Worm (Caenorhabditis elegans) whole organism, L2 larva: Measurements from ENCODE around the gene F31F4.1.

Source experiments
- C34F6.9 ChIP-seq: fragments of 150-350 bp; optimal IDR thresholded peaks from 2 replicates; lab custom pipeline; 2014; ENCODE audit warnings: missing biosample characterization, missing genetic modification characterization
- Y55F3AM.14 ChIP-seq: fragments of 200-800 bp; sonication (Bioruptor generic); optimal IDR thresholded peaks from 2 replicates; lab custom pipeline; 2018; ENCODE audit warnings: mild to moderate bottlenecking, missing genetic modification characterization, missing compliant biosample characterization
- alr-1 ChIP-seq: fragments of 150-350 bp; optimal IDR thresholded peaks from 2 replicates; lab custom pipeline; 2014; ENCODE audit warnings: missing biosample characterization, missing genetic modification characterization
- aly-2 ChIP-seq: fragments of 150-350 bp; optimal IDR thresholded peaks from 2 replicates; lab custom pipeline; 2014; ENCODE audit warnings: missing biosample characterization, missing genetic modification characterization
- ama-1 ChIP-seq: fragments of 150-350 bp; optimal IDR thresholded peaks from 2 replicates; lab custom pipeline; 2018; ENCODE audit warnings: inconsistent platforms
- blmp-1 ChIP-seq: sonication (generic microtip); optimal IDR thresholded peaks from 2 replicates; lab custom pipeline; 2017; ENCODE audit warnings: missing genetic modification characterization, mild to moderate bottlenecking, missing compliant biosample characterization, antibody characterized with exemption, moderate library complexity; ENCODE audit not compliant: insufficient read depth
- ceh-16 ChIP-seq: fragments of 150-350 bp; optimal IDR thresholded peaks from 2 replicates; lab custom pipeline; 2014; ENCODE audit warnings: missing biosample characterization, missing genetic modification characterization
- ceh-82 ChIP-seq: fragments of 150-350 bp; optimal IDR thresholded peaks from 2 replicates; lab custom pipeline; 2014; ENCODE audit warnings: missing biosample characterization, missing genetic modification characterization
- dmd-4 ChIP-seq: sonication (generic microtip); optimal IDR thresholded peaks from 2 replicates; lab custom pipeline; 2017; ENCODE audit warnings: missing biosample characterization, missing genetic modification characterization
- elt-1 ChIP-seq: fragments of 150-350 bp; optimal IDR thresholded peaks from 2 replicates; lab custom pipeline; 2014; ENCODE audit warnings: missing biosample characterization, missing genetic modification characterization
- elt-3 ChIP-seq: sonication (generic microtip); optimal IDR thresholded peaks from 2 replicates; lab custom pipeline; 2017; ENCODE audit warnings: missing biosample characterization, missing genetic modification characterization
- fos-1 ChIP-seq: fragments of 150-350 bp; optimal IDR thresholded peaks from 2 replicates; lab custom pipeline; 2014; ENCODE audit warnings: missing biosample characterization, missing genetic modification characterization
- gmeb-1 ChIP-seq: fragments of 150-350 bp; optimal IDR thresholded peaks from 2 replicates; lab custom pipeline; 2014; ENCODE audit warnings: missing biosample characterization, missing genetic modification characterization
- lin-11 ChIP-seq: fragments of 150-350 bp; sonication (generic microtip); optimal IDR thresholded peaks from 2 replicates; lab custom pipeline; 2014; ENCODE audit warnings: missing biosample characterization, missing genetic modification characterization, inconsistent platforms, mixed read lengths
- lin-39 ChIP-seq: fragments of 150-350 bp; optimal IDR thresholded peaks from 2 replicates; lab custom pipeline; 2014; ENCODE audit warnings: missing biosample characterization, missing genetic modification reagents, missing genetic modification characterization
- lsy-2 ChIP-seq, 2 experiments: fragments of 150-350 bp in 1 of 2; sonication (generic microtip) in 1 of 2; optimal IDR thresholded peaks; 2 replicates each; lab custom pipeline; 2014 to 2017; ENCODE audit warnings: missing biosample characterization in 2 of 2, missing genetic modification characterization in 2 of 2
- mab-5 ChIP-seq: fragments of 150-350 bp; optimal IDR thresholded peaks from 2 replicates; lab custom pipeline; 2014; ENCODE audit warnings: missing biosample characterization, missing genetic modification characterization
- mdl-1 ChIP-seq, 2 experiments: fragments of 150-350 bp in 1 of 2; sonication (generic microtip) in 1 of 2; optimal IDR thresholded peaks; 2 replicates each; lab custom pipeline; 2017; ENCODE audit warnings: missing biosample characterization in 2 of 2, missing genetic modification characterization in 2 of 2
- nhr-10 ChIP-seq: sonication (generic microtip); optimal IDR thresholded peaks from 2 replicates; lab custom pipeline; 2017; ENCODE audit warnings: missing biosample characterization, missing genetic modification characterization
- nhr-11 ChIP-seq: fragments of 150-350 bp; optimal IDR thresholded peaks from 2 replicates; lab custom pipeline; 2014; ENCODE audit warnings: missing biosample characterization, missing genetic modification characterization
- nhr-12 ChIP-seq: fragments of 150-350 bp; optimal IDR thresholded peaks from 2 replicates; lab custom pipeline; 2014; ENCODE audit warnings: missing biosample characterization, missing genetic modification characterization
- nhr-21 ChIP-seq: fragments of 150-350 bp; optimal IDR thresholded peaks from 2 replicates; lab custom pipeline; 2014; ENCODE audit warnings: missing biosample characterization, missing genetic modification characterization
- nhr-23 ChIP-seq: fragments of 150-350 bp; optimal IDR thresholded peaks from 2 replicates; lab custom pipeline; 2014; ENCODE audit warnings: missing biosample characterization, missing genetic modification reagents, missing genetic modification characterization
- nhr-237 ChIP-seq: fragments of 150-350 bp; optimal IDR thresholded peaks from 2 replicates; lab custom pipeline; 2014; ENCODE audit warnings: missing biosample characterization, missing genetic modification characterization
- nhr-6 ChIP-seq: fragments of 150-350 bp; optimal IDR thresholded peaks from 2 replicates; lab custom pipeline; 2014; ENCODE audit warnings: missing biosample characterization, missing genetic modification characterization
- nhr-77 ChIP-seq: fragments of 150-350 bp; optimal IDR thresholded peaks from 2 replicates; lab custom pipeline; 2014; ENCODE audit warnings: missing biosample characterization, missing genetic modification characterization
- sem-4 ChIP-seq: fragments of 150-350 bp; optimal IDR thresholded peaks from 2 replicates; lab custom pipeline; 2014; ENCODE audit warnings: missing biosample characterization, missing genetic modification reagents, missing genetic modification characterization
- skn-1 ChIP-seq: sonication (generic microtip); optimal IDR thresholded peaks from 2 replicates; lab custom pipeline; 2017; ENCODE audit warnings: missing biosample characterization, missing genetic modification characterization
- sma-3 ChIP-seq: sonication (generic microtip); optimal IDR thresholded peaks from 2 replicates; lab custom pipeline; 2016; ENCODE audit warnings: missing genetic modification reagents, missing genetic modification characterization, missing compliant biosample characterization
- sma-9 ChIP-seq, 2 experiments: fragments of 150-350 bp in 1 of 2; sonication (generic microtip) in 1 of 2; optimal IDR thresholded peaks; 2 replicates each; lab custom pipeline; 2014 to 2016; ENCODE audit warnings: missing genetic modification characterization in 2 of 2, mild to moderate bottlenecking in 1 of 2, missing biosample characterization in 1 of 2, missing compliant biosample characterization in 1 of 2, missing genetic modification reagents in 1 of 2, moderate library complexity in 1 of 2
- snpc-4 ChIP-seq: fragments of 150-350 bp; optimal IDR thresholded peaks from 2 replicates; lab custom pipeline; 2014; ENCODE audit warnings: missing biosample characterization, missing genetic modification characterization
- unc-39 ChIP-seq: fragments of 150-350 bp; optimal IDR thresholded peaks from 2 replicates; lab custom pipeline; 2014; ENCODE audit warnings: missing biosample characterization, missing genetic modification characterization
- unc-55 ChIP-seq: fragments of 150-350 bp; sonication (generic microtip); optimal IDR thresholded peaks from 3 replicates; lab custom pipeline; 2014; ENCODE audit warnings: missing biosample characterization, missing genetic modification reagents, missing genetic modification characterization
- unc-62 ChIP-seq: fragments of 150-350 bp; optimal IDR thresholded peaks from 2 replicates; lab custom pipeline; 2014; ENCODE audit warnings: missing biosample characterization, missing genetic modification reagents, missing genetic modification characterization
- zag-1 ChIP-seq: fragments of 150-350 bp; optimal IDR thresholded peaks from 2 replicates; lab custom pipeline; 2014; ENCODE audit warnings: missing biosample characterization, missing genetic modification characterization
- ztf-11 ChIP-seq: sonication (generic microtip); optimal IDR thresholded peaks from 2 replicates; lab custom pipeline; 2017; ENCODE audit warnings: missing biosample characterization, missing genetic modification characterization
- ztf-4 ChIP-seq: fragments of 150-350 bp; optimal IDR thresholded peaks from 2 replicates; lab custom pipeline; 2014; ENCODE audit warnings: missing biosample characterization, missing genetic modification characterization

F31F4.1 gene

ce11 chrV:708808-709207, 24.9 kb downstream of the F31F4.1 start, which contains the start of gene srbc-39:
Gene srbc-39, plus strand, starts transcription at chrV:709108.
- no peak for TF ChIP-seq sem-4 (tag; lab: Kevin White, UChicago)
- no peak for TF ChIP-seq alr-1 (tag; lab: Kevin White, UChicago)
- no peak for TF ChIP-seq nhr-237
- TF ChIP-seq blmp-1 (tag; lab: Kevin White, UChicago), result no peak
- no peak for TF ChIP-seq ztf-4 (tag; lab: Kevin White, UChicago)
- TF ChIP-seq nhr-23, result no peak
- TF ChIP-seq ztf-11 (tag; lab: Kevin White, UChicago), result no peak
- no peak for TF ChIP-seq nhr-21
- TF ChIP-seq unc-39 (tag; lab: Kevin White, UChicago), result no peak
- TF ChIP-seq nhr-12 (tag; lab: Kevin White, UChicago), result no peak
- no peak for TF ChIP-seq unc-55 (GFP tag; lab: Kevin White, UChicago)
- TF ChIP-seq nhr-6, result no peak
- TF ChIP-seq sma-9 (GFP tag; optimal IDR thresholded peaks at IDR 0.05; lab: Kevin White, UChicago), result no peak
- no peak for TF ChIP-seq sma-9 (tag; optimal IDR thresholded peaks at IDR 0.05; lab: Kevin White, UChicago)
- no peak for TF ChIP-seq sma-3 (GFP tag; lab: Kevin White, UChicago)

DNA sequence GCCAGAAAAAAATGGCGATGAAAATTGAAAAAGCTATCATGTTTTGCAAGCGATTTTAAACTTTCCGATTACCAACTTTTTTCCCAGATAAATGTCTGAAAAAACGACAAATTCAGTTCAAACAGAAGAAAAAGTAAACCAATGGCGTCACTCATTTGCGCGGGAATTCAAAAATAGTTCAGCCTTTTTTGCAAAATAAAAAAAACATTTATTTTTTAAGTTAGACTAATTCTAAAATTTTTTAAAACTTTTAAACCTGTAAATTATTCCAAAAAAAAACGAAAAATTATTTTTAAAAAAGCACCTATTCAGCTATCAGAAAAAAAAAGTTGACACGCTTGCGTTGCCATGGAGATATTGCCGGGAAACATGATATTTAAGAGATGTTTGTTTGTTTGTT, 29.0 kb downstream of the F31F4.1 start, which contains the start of gene cyp-33C11:
TSS of gene cyp-33C11 (minus strand) at position 101 of the 400 bp plus-strand sequence.
- no peak for TF ChIP-seq lin-11 (tag; lab: Kevin White, UChicago)
- no peak for TF ChIP-seq unc-39 (tag; lab: Kevin White, UChicago)
- TF ChIP-seq Y55F3AM.14 (GFP tag; lab: Kevin White, UChicago), result no peak

DNA sequence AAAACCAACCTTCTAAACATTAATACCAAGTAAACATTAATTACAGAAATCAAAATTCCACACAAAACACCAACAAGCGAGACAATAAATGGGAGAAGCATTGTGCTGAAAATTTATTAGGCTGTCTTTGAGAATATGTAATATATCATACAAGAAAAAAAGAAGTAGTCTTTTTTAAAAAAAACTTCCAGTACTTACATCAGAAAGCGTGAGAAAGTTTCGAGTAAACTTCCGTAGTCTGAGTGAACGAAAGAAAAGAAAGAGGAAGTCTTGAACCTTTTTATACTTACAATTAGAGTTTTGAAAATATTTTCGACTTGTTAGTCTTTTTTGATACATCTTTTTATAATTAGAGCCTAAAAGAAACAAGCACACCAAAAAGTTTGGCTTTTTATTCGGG, 35.9 kb downstream of the F31F4.1 start, which contains the start of gene srbc-40:
TSS of gene srbc-40 (minus strand) at position 101 of the 400 bp plus-strand sequence.
- TF ChIP-seq C34F6.9 (tag; lab: Kevin White, UChicago) (no peak), lsy-2 (tag; optimal IDR thresholded peaks at IDR 0.05; lab: Kevin White, UChicago) (no peak), snpc-4 (tag; lab: Kevin White, UChicago) (no peak), unc-62 (no peak), ama-1 (lab: Kevin White, UChicago) (no peak), aly-2 (no peak), alr-1 (tag; lab: Kevin White, UChicago) (no peak), gmeb-1 (tag; lab: Kevin White, UChicago) (no peak), ceh-82 (no peak), nhr-21 (no peak), ceh-16 (tag; lab: Kevin White, UChicago) (no peak), elt-3 (no peak), mdl-1 (tag; optimal IDR thresholded peaks at IDR 0.05; lab: Kevin White, UChicago) (no peak), nhr-10 (no peak), nhr-77 (tag; lab: Kevin White, UChicago) (no peak)

ce11 chrV:722889-723288, 39.0 kb downstream of the F31F4.1 start:
- TF ChIP-seq lin-39 (tag; lab: Kevin White, UChicago), result no peak
- TF ChIP-seq gmeb-1 (tag; lab: Kevin White, UChicago), result no peak
- no peak for TF ChIP-seq mab-5 (tag; lab: Kevin White, UChicago)
- TF ChIP-seq snpc-4 (tag; lab: Kevin White, UChicago), result no peak
- no peak for TF ChIP-seq blmp-1 (tag; lab: Kevin White, UChicago)
- no peak for TF ChIP-seq nhr-237
- TF ChIP-seq elt-1 (tag; lab: Kevin White, UChicago), result no peak
- no peak for TF ChIP-seq ceh-82
- TF ChIP-seq skn-1, result no peak
- TF ChIP-seq lsy-2 (tag; optimal IDR thresholded peaks at IDR 0.05; lab: Kevin White, UChicago), result no peak
- TF ChIP-seq aly-2, result no peak
- TF ChIP-seq dmd-4, result no peak
- no peak for TF ChIP-seq nhr-11 (tag; lab: Kevin White, UChicago)
- no peak for TF ChIP-seq zag-1 (tag; lab: Kevin White, UChicago)
- no peak for TF ChIP-seq sma-3 (GFP tag; lab: Kevin White, UChicago)
- no peak for TF ChIP-seq ceh-16 (tag; lab: Kevin White, UChicago)
- no peak for TF ChIP-seq Y55F3AM.14 (GFP tag; lab: Kevin White, UChicago)
- TF ChIP-seq fos-1 (tag; lab: Kevin White, UChicago), result no peak
- TF ChIP-seq nhr-10, result no peak
